Worm (Caenorhabditis elegans): ENCODE data around the gene tag-30.
A peak's percentile ranks its signal among the peaks of the same experiment; 100 is the strongest.

Gene tag-30

DNA sequence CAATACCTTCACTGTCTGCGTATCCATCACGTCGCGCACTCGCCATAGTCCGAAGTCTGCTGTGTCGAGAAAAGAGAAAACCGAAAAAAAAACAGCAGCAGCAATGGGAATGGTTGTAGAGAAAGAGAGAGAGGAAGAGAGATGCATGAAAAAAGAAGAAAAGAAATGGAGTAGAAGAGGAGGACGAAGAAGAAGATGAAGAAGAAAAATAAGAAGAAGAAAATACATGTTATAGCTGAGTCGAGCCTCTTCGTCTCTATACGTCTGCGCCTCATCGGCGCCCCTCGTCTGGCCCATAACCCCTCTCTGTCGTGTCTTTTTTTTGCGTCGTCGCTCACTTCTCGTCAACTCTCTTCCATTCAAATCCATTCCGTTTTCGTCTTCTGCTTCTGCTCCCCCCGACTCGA is 45.2 kb downstream of the tag-30 start:
- TF ChIP-seq jun-1 (tag; optimal IDR thresholded peaks at IDR 0.05) (peak; percentile 42), vab-15 (tag; optimal IDR thresholded peaks at IDR 0.05) (no peak), pqm-1 (tag; optimal IDR thresholded peaks at IDR 0.05) (no peak), lir-3 (tag; optimal IDR thresholded peaks at IDR 0.05; ENCODE audit: poor library complexity) (peak; percentile 50), mdl-1 (tag; optimal IDR thresholded peaks at IDR 0.05) (peak in 1 of 2 experiments; percentile 40), ceh-82 (tag; optimal IDR thresholded peaks at IDR 0.05) (peak; percentile 4 to 62 (median 56)), lin-14 (GFP tag; optimal IDR thresholded peaks at IDR 0.05) (peak; percentile 97), Y116A8C.19 (tag; optimal IDR thresholded peaks at IDR 0.05; ENCODE audit: borderline replicate concordance) (no peak), efl-1 (optimal IDR thresholded peaks at IDR 0.05) (peak; percentile 65 to 78), efl-1 (GFP tag; optimal IDR thresholded peaks at IDR 0.05 in 1 of 2) (peak in 1 of 2 experiments; percentile 31), fkh-10 (GFP tag; optimal IDR thresholded peaks at IDR 0.05) (peak; percentile 72), nhr-11 (tag; optimal IDR thresholded peaks at IDR 0.05) (peak; percentile 14), nhr-84 (tag; optimal IDR thresholded peaks at IDR 0.05) (no peak), fkh-8 (tag; optimal IDR thresholded peaks at IDR 0.05) (peak; percentile 89), zag-1 (tag; optimal IDR thresholded peaks at IDR 0.05) (peak; percentile 76), dpl-1 (GFP tag; optimal IDR thresholded peaks at IDR 0.05) (peak; percentile 27 to 49 (median 46)), hpl-2 (GFP tag; optimal IDR thresholded peaks at IDR 0.05) (no peak), ama-1 (optimal IDR thresholded peaks at IDR 0.05) (no peak), nhr-20 (tag; optimal IDR thresholded peaks at IDR 0.05) (peak; percentile 73), tlp-1 (tag; optimal IDR thresholded peaks at IDR 0.05) (no peak), nhr-71 (tag; optimal IDR thresholded peaks at IDR 0.05) (peak; percentile 91), egl-27 (tag; optimal IDR thresholded peaks at IDR 0.05) (peak in 1 of 2 experiments; percentile 83), unc-130 (tag; optimal IDR thresholded peaks at IDR 0.05) (peak; percentile 67), ceh-63 (GFP tag; optimal IDR thresholded peaks at IDR 0.05) (no peak), lin-35 (GFP tag; optimal IDR thresholded peaks at IDR 0.05) (peak; percentile 58 to 69), ces-1 (GFP tag; optimal IDR thresholded peaks at IDR 0.05) (no peak), C16A3.4 (tag; optimal IDR thresholded peaks at IDR 0.05) (peak; percentile 60), fkh-4 (tag; optimal IDR thresholded peaks at IDR 0.05; ENCODE audit: borderline replicate concordance) (no peak), isw-1 (GFP tag; IDR thresholded peaks at IDR 0.05) (peak; percentile 58), ceh-8 (GFP tag; optimal IDR thresholded peaks at IDR 0.05) (peak; percentile 20), ztf-11 (tag; optimal IDR thresholded peaks at IDR 0.05) (no peak), C34B4.2 (tag; optimal IDR thresholded peaks at IDR 0.05) (no peak), lsy-2 (tag; optimal IDR thresholded peaks at IDR 0.05) (peak; percentile 77 to 87), lin-15B (tag; optimal IDR thresholded peaks at IDR 0.05) (no peak), pag-3 (tag; optimal IDR thresholded peaks at IDR 0.05; ENCODE audit: borderline replicate concordance, insufficient read depth) (no peak), C04F5.9 (tag; optimal IDR thresholded peaks at IDR 0.05) (no peak), nhr-90 (tag; optimal IDR thresholded peaks at IDR 0.05; ENCODE audit: poor library complexity) (no peak), nhr-77 (tag; optimal IDR thresholded peaks at IDR 0.05) (peak; percentile 73), mep-1 (tag; optimal IDR thresholded peaks at IDR 0.05) (peak; percentile 88), rnt-1 (tag; optimal IDR thresholded peaks at IDR 0.05) (peak; percentile 39), aha-1 (tag; optimal IDR thresholded peaks at IDR 0.05) (no peak), mab-9 (GFP tag; IDR thresholded peaks at IDR 0.05) (no peak; the same call in 1 of the 2 replicates), ceh-90 (tag; optimal IDR thresholded peaks at IDR 0.05) (no peak), irx-1 (tag; optimal IDR thresholded peaks at IDR 0.05) (peak; percentile 72), nhr-237 (tag; optimal IDR thresholded peaks at IDR 0.05) (no peak), xbp-1 (tag; optimal IDR thresholded peaks at IDR 0.05) (peak; percentile 55), lin-13 (GFP tag; optimal IDR thresholded peaks at IDR 0.05) (no peak), sox-4 (tag; optimal IDR thresholded peaks at IDR 0.05) (peak; percentile 30), hlh-4 (tag; optimal IDR thresholded peaks at IDR 0.05) (no peak), F16B12.6 (tag; optimal IDR thresholded peaks at IDR 0.05) (no peak), blmp-1 (tag; optimal IDR thresholded peaks at IDR 0.05) (peak; percentile 92), snu-23 (GFP tag; optimal IDR thresholded peaks at IDR 0.05) (peak; percentile 87), zip-4 (GFP tag; optimal IDR thresholded peaks at IDR 0.05) (no peak)

All from whole organism, L1 larva.